Worm (Caenorhabditis elegans) whole organism, L3 larva: ENCODE data around the gene F49C5.11.

Source experiments
- R02D3.7 ChIP-seq: fragments of 150-350 bp; optimal IDR thresholded peaks from 2 replicates; lab custom pipeline; 2014; ENCODE audit warnings: missing biosample characterization, missing genetic modification characterization
- ceh-82 ChIP-seq: fragments of 150-350 bp; optimal IDR thresholded peaks from 2 replicates; lab custom pipeline; 2014; ENCODE audit warnings: missing biosample characterization, missing genetic modification characterization
- elt-2 ChIP-seq: sonication (generic microtip); optimal IDR thresholded peaks from 2 replicates; lab custom pipeline; 2016; ENCODE audit warnings: missing genetic modification reagents, mild to moderate bottlenecking, missing genetic modification characterization, missing compliant biosample characterization
- fos-1 ChIP-seq: fragments of 150-350 bp; optimal IDR thresholded peaks from 2 replicates; lab custom pipeline; 2014; ENCODE audit warnings: missing biosample characterization, missing genetic modification characterization
- jun-1 ChIP-seq: fragments of 150-350 bp; optimal IDR thresholded peaks from 2 replicates; lab custom pipeline; 2014; ENCODE audit warnings: missing biosample characterization, missing genetic modification reagents, missing genetic modification characterization
- lin-15B ChIP-seq: fragments of 150-350 bp; optimal IDR thresholded peaks from 2 replicates; lab custom pipeline; 2014; ENCODE audit warnings: missing biosample characterization, missing genetic modification characterization
- nhr-237 ChIP-seq: fragments of 150-350 bp; optimal IDR thresholded peaks from 2 replicates; lab custom pipeline; 2014; ENCODE audit warnings: missing biosample characterization, missing genetic modification characterization
- nhr-25 ChIP-seq: sonication (generic microtip); optimal IDR thresholded peaks from 2 replicates; lab custom pipeline; 2017; ENCODE audit warnings: missing biosample characterization, missing genetic modification characterization
- sea-2 ChIP-seq: fragments of 150-350 bp; sonication (generic microtip); optimal IDR thresholded peaks from 4 replicates; lab custom pipeline; 2014; ENCODE audit warnings: missing biosample characterization, missing genetic modification reagents, missing genetic modification characterization
- skn-1 ChIP-seq: fragments of 150-350 bp; optimal IDR thresholded peaks from 2 replicates; lab custom pipeline; 2014; ENCODE audit warnings: missing biosample characterization, missing genetic modification characterization
- unc-39 ChIP-seq: sonication (generic microtip); optimal IDR thresholded peaks from 4 replicates; lab custom pipeline; 2017; ENCODE audit warnings: missing biosample characterization, missing genetic modification characterization

- TF ChIP-seq nhr-25 (tag; lab: Kevin White, UChicago) (no peak), sea-2 (GFP tag; lab: Kevin White, UChicago) (no peak), ceh-82 (tag; lab: Kevin White, UChicago) (no peak), lin-15B (tag; lab: Kevin White, UChicago) (no peak), elt-2 (tag; lab: Kevin White, UChicago) (no peak), skn-1 (tag; lab: Kevin White, UChicago) (no peak), R02D3.7 (tag; lab: Kevin White, UChicago) (no peak), fos-1 (tag; lab: Kevin White, UChicago) (no peak), nhr-237 (tag; lab: Kevin White, UChicago) (no peak), unc-39 (tag; lab: Kevin White, UChicago) (no peak), jun-1 (tag; lab: Kevin White, UChicago) (no peak)
Observed at ce11 chrII:12546413-12546812, 9.3 kb upstream of the F49C5.11 start, which contains the start of the genes F49C5.5 and F49C5.10.
